Fruit fly (Drosophila melanogaster) whole organism, wandering third instar larva: ENCODE results near the gene Inx5.

Experiments
- Abd-B ChIP-seq: fragments of >200 bp; optimal IDR thresholded peaks from 2 replicates; lab custom pipeline; 2017; ENCODE audit warnings: missing biosample characterization, missing genetic modification characterization
- CG32264 ChIP-seq: fragments of 200-800 bp; sonication (Bioruptor generic); optimal IDR thresholded peaks from 2 replicates; lab custom pipeline; 2016; ENCODE audit warnings: missing biosample characterization, missing genetic modification characterization
- CG9705 ChIP-seq: fragments of 200-800 bp; sonication (Bioruptor generic); optimal IDR thresholded peaks from 2 replicates; lab custom pipeline; 2018; ENCODE audit warnings: missing biosample characterization, mild to moderate bottlenecking, missing genetic modification characterization
- CrebA ChIP-seq: fragments of 200-800 bp; sonication (Bioruptor generic); optimal IDR thresholded peaks from 2 replicates; lab custom pipeline; 2016; ENCODE audit warnings: missing biosample characterization, mild to moderate bottlenecking, missing genetic modification characterization, borderline replicate concordance
- Dfd ChIP-seq: fragments of >200 bp; optimal IDR thresholded peaks from 2 replicates; lab custom pipeline; 2017; ENCODE audit warnings: missing biosample characterization, missing genetic modification characterization
- Dif ChIP-seq: fragments of 200-275, 200-300 bp; sonication (Bioruptor generic); optimal IDR thresholded peaks from 2 replicates; lab custom pipeline; 2018; ENCODE audit warnings: missing biosample characterization, missing genetic modification characterization; ENCODE audit not compliant: partially characterized antibody
- HLH106 ChIP-seq: fragments of 200-800 bp; optimal IDR thresholded peaks from 3 replicates; lab custom pipeline; 2019; ENCODE audit warnings: missing biosample characterization, mild to moderate bottlenecking, missing genetic modification characterization, moderate library complexity
- Hnf4 ChIP-seq: fragments of 200-800 bp; sonication (Bioruptor generic); optimal IDR thresholded peaks from 2 replicates; lab custom pipeline; 2016; ENCODE audit warnings: missing biosample characterization, mild to moderate bottlenecking, missing genetic modification characterization
- Hr78 ChIP-seq: fragments of >200 bp; optimal IDR thresholded peaks from 2 replicates; lab custom pipeline; 2017; ENCODE audit warnings: missing biosample characterization, missing genetic modification characterization
- Hr83 ChIP-seq: fragments of 200-300 bp; sonication (Bioruptor generic); optimal IDR thresholded peaks from 2 replicates; lab custom pipeline; 2016; ENCODE audit warnings: missing biosample characterization, mild to moderate bottlenecking, missing genetic modification characterization, moderate library complexity; ENCODE audit not compliant: poor library complexity, severe bottlenecking
- Jra ChIP-seq: sonication (Bioruptor generic); optimal IDR thresholded peaks from 2 replicates; lab custom pipeline; 2016; ENCODE audit warnings: missing biosample characterization, missing genetic modification characterization
- Mio ChIP-seq: sonication (Bioruptor generic); optimal IDR thresholded peaks from 2 replicates; lab custom pipeline; 2016; ENCODE audit warnings: missing biosample characterization, missing genetic modification characterization
- Myc ChIP-seq: fragments of >200 bp; optimal IDR thresholded peaks from 2 replicates; lab custom pipeline; 2017
- N ChIP-seq: fragments of >200 bp; optimal IDR thresholded peaks from 2 replicates; lab custom pipeline; 2018; ENCODE audit warnings: missing biosample characterization, missing external identifiers, missing genetic modification characterization
- OdsH ChIP-seq: fragments of 200-800 bp; sonication (Bioruptor generic); optimal IDR thresholded peaks from 2 replicates; lab custom pipeline; 2016; ENCODE audit warnings: missing biosample characterization, mild to moderate bottlenecking, missing genetic modification characterization
- Rel ChIP-seq, 2 experiments: fragments of 200-800 bp; sonication (Bioruptor generic) in 1 of 2; optimal IDR thresholded peaks; 2 replicates in 1 of 2; 3 replicates in 1 of 2; lab custom pipeline; 2016 to 2019; ENCODE audit warnings: mild to moderate bottlenecking in 2 of 2, missing biosample characterization in 2 of 2, missing genetic modification characterization in 2 of 2, moderate library complexity in 1 of 2
- Sp1 ChIP-seq: fragments of 200-800 bp; sonication (Bioruptor generic); optimal IDR thresholded peaks from 3 replicates; lab custom pipeline; 2019; ENCODE audit warnings: missing biosample characterization, mild to moderate bottlenecking, missing genetic modification characterization, moderate library complexity
- Vsx2 ChIP-seq: fragments of 200-300, 225-300 bp; sonication (Bioruptor generic); optimal IDR thresholded peaks from 2 replicates; lab custom pipeline; 2018; ENCODE audit warnings: missing biosample characterization, missing genetic modification characterization; ENCODE audit not compliant: partially characterized antibody
- br ChIP-seq: fragments of 200-800 bp; sonication (Bioruptor generic); optimal IDR thresholded peaks from 2 replicates; lab custom pipeline; 2016; ENCODE audit warnings: missing biosample characterization, missing genetic modification characterization
- brk ChIP-seq: fragments of 200-800 bp; sonication (Bioruptor generic); optimal IDR thresholded peaks from 2 replicates; lab custom pipeline; 2016; ENCODE audit warnings: missing biosample characterization, mild to moderate bottlenecking, missing genetic modification characterization
- dl ChIP-seq, 2 experiments: fragments of 175-275, 200-275 bp in 1 of 2; fragments of 200-275 bp in 1 of 2; sonication (Bioruptor generic); optimal IDR thresholded peaks; lab custom pipeline; 2018; ENCODE audit warnings: mild to moderate bottlenecking in 2 of 2, missing biosample characterization in 2 of 2, missing genetic modification characterization in 2 of 2, moderate library complexity in 2 of 2; ENCODE audit not compliant: partially characterized antibody in 2 of 2, insufficient read depth in 1 of 2
- dmrt93B ChIP-seq: fragments of 200-800 bp; sonication (Bioruptor generic); optimal IDR thresholded peaks from 2 replicates; lab custom pipeline; 2018; ENCODE audit warnings: missing biosample characterization, mild to moderate bottlenecking, missing genetic modification characterization
- ey ChIP-seq: fragments of 200-800 bp; sonication (Bioruptor generic); optimal IDR thresholded peaks from 2 replicates; lab custom pipeline; 2016; ENCODE audit warnings: missing biosample characterization, missing genetic modification characterization
- foxo ChIP-seq, 2 experiments: fragments of 200-800 bp; sonication (Bioruptor generic); optimal IDR thresholded peaks; 2 replicates in 1 of 2; 3 replicates in 1 of 2; lab custom pipeline; 2016 to 2017; ENCODE audit warnings: missing biosample characterization in 2 of 2, missing genetic modification characterization in 2 of 2
- fru ChIP-seq: fragments of 200-800 bp; sonication (Bioruptor generic); optimal IDR thresholded peaks from 3 replicates; lab custom pipeline; 2016; ENCODE audit warnings: missing biosample characterization, mild to moderate bottlenecking, missing genetic modification characterization
- h ChIP-seq: fragments of 200-800 bp; sonication (Bioruptor generic); optimal IDR thresholded peaks from 3 replicates; lab custom pipeline; 2016; ENCODE audit warnings: missing biosample characterization, mild to moderate bottlenecking, missing genetic modification characterization
- jim ChIP-seq: fragments of 175-275, 200-325 bp; sonication (Bioruptor generic); optimal IDR thresholded peaks from 2 replicates; lab custom pipeline; 2016; ENCODE audit warnings: missing biosample characterization, mild to moderate bottlenecking, missing genetic modification characterization
- lola ChIP-seq: fragments of >200 bp; optimal IDR thresholded peaks from 2 replicates; lab custom pipeline; 2017; ENCODE audit warnings: missing biosample characterization, missing genetic modification characterization
- pan ChIP-seq: fragments of >200 bp; optimal IDR thresholded peaks from 2 replicates; lab custom pipeline; 2017
- psq ChIP-seq: fragments of 200-800 bp; sonication (Bioruptor generic); optimal IDR thresholded peaks from 3 replicates; lab custom pipeline; 2017; ENCODE audit warnings: missing biosample characterization, mild to moderate bottlenecking, missing genetic modification characterization, moderate library complexity
- rgr ChIP-seq: fragments of 200-800 bp; sonication (Bioruptor generic); optimal IDR thresholded peaks from 3 replicates; lab custom pipeline; 2016; ENCODE audit warnings: missing biosample characterization, mild to moderate bottlenecking, missing genetic modification characterization
- usp ChIP-seq: fragments of >200 bp; optimal IDR thresholded peaks from 2 replicates; lab custom pipeline; 2017; ENCODE audit warnings: missing biosample characterization, missing genetic modification characterization
- woc ChIP-seq: sonication (Bioruptor generic); optimal IDR thresholded peaks from 2 replicates; lab custom pipeline; 2016; ENCODE audit warnings: missing biosample characterization, mild to moderate bottlenecking, missing genetic modification characterization

Gene Inx5

dm6 chrX:19167032-19167568 lies 3.6 kb downstream of the Inx5 start, which contains the start of gene RhoGAP18B:
Gene RhoGAP18B, minus strand, starts transcription at chrX:19167082.
- TF ChIP-seq Rel (GFP tag; optimal IDR thresholded peaks at IDR 0.05; lab: Kevin White, UChicago) (no peak), Rel (tag; optimal IDR thresholded peaks at IDR 0.05; lab: Kevin White, UChicago) (peak; percentile 12), jim (GFP tag; lab: Kevin White, UChicago) (no peak), lola (peak; percentile 3)

dm6 chrX:19166152-19166935 lies 4.3 kb downstream of the Inx5 start:
- TF ChIP-seq HLH106 (tag; lab: Kevin White, UChicago) (peak; percentile 58), lola (no peak), foxo (GFP tag; optimal IDR thresholded peaks at IDR 0.05; lab: Kevin White, UChicago) (peak in 1 of 2 experiments; percentile 68), Dfd (peak; percentile 5), OdsH (GFP tag; lab: Kevin White, UChicago) (no peak), br (GFP tag; lab: Kevin White, UChicago) (peak; percentile 13), dmrt93B (GFP tag; lab: Kevin White, UChicago) (peak; percentile 52), Myc (no peak), fru (GFP tag; lab: Kevin White, UChicago) (peak; percentile 48), dl (GFP tag; optimal IDR thresholded peaks at IDR 0.05; lab: Kevin White, UChicago; ENCODE audit: insufficient read depth in 1 of 2, partially characterized antibody in 2 of 2) (no peak), h (peak; percentile 57), ey (GFP tag; lab: Kevin White, UChicago) (peak; percentile 17), Rel (GFP tag; optimal IDR thresholded peaks at IDR 0.05; lab: Kevin White, UChicago) (no peak), Rel (tag; optimal IDR thresholded peaks at IDR 0.05; lab: Kevin White, UChicago) (peak; percentile 30), Sp1 (GFP tag; lab: Kevin White, UChicago) (peak; percentile 66)

- TF ChIP-seq ey (GFP tag; lab: Kevin White, UChicago) (no peak), Mio (GFP tag; lab: Kevin White, UChicago) (no peak), br (GFP tag; lab: Kevin White, UChicago) (peak; percentile 43), CrebA (peak; percentile 55), pan (no peak), Rel (GFP tag; optimal IDR thresholded peaks at IDR 0.05; lab: Kevin White, UChicago) (no peak), Rel (tag; optimal IDR thresholded peaks at IDR 0.05; lab: Kevin White, UChicago) (peak; percentile 48), OdsH (GFP tag; lab: Kevin White, UChicago) (no peak)
These were observed 5.3 kb downstream of the Inx5 start for dm6 chrX:19165144-19166011.

dm6 chrX:19164726-19165125 lies 6.0 kb downstream of the Inx5 start:
- TF ChIP-seq Rel (GFP tag; optimal IDR thresholded peaks at IDR 0.05; lab: Kevin White, UChicago) = no peak
- no peak for TF ChIP-seq Rel (tag; optimal IDR thresholded peaks at IDR 0.05; lab: Kevin White, UChicago)
- TF ChIP-seq foxo (GFP tag; optimal IDR thresholded peaks at IDR 0.05; lab: Kevin White, UChicago) = peak in 1 of 2 experiments; percentile 83
- TF ChIP-seq pan = no peak
- TF ChIP-seq Hr78 (GFP tag; lab: Kevin White, UChicago) = no peak
- TF ChIP-seq N (GFP tag; lab: Kevin White, UChicago) = no peak
- TF ChIP-seq usp = no peak
- TF ChIP-seq CG9705 (GFP tag; lab: Kevin White, UChicago) = no peak
- TF ChIP-seq Sp1 (GFP tag; lab: Kevin White, UChicago) = peak; percentile 55
- no peak for TF ChIP-seq Dfd
- peak; percentile 71 for TF ChIP-seq OdsH (GFP tag; lab: Kevin White, UChicago)
- TF ChIP-seq brk (GFP tag; lab: Kevin White, UChicago) = no peak
- no peak for TF ChIP-seq Jra (GFP tag; lab: Kevin White, UChicago)
- peak; percentile 77 for TF ChIP-seq fru (GFP tag; lab: Kevin White, UChicago)
- TF ChIP-seq h = peak; percentile 73
- no peak for TF ChIP-seq Vsx2
- peak; percentile 36 for TF ChIP-seq Hnf4 (GFP tag; lab: Kevin White, UChicago)
- peak; percentile 26 for TF ChIP-seq br (GFP tag; lab: Kevin White, UChicago)
- TF ChIP-seq Hr83 (GFP tag; lab: Kevin White, UChicago) = no peak
- TF ChIP-seq Myc = no peak
- TF ChIP-seq CG32264 (GFP tag; lab: Kevin White, UChicago) = peak; percentile 8
- no peak for TF ChIP-seq Abd-B (GFP tag; lab: Kevin White, UChicago)
- TF ChIP-seq ey (GFP tag; lab: Kevin White, UChicago) = peak; percentile 73
- TF ChIP-seq rgr (GFP tag; lab: Kevin White, UChicago) = peak; percentile 67
- no peak for TF ChIP-seq dl (GFP tag; optimal IDR thresholded peaks at IDR 0.05; lab: Kevin White, UChicago; ENCODE audit: insufficient read depth in 1 of 2, partially characterized antibody in 2 of 2)
- no peak for TF ChIP-seq HLH106 (tag; lab: Kevin White, UChicago)
- peak; percentile 29 for TF ChIP-seq woc (GFP tag; lab: Kevin White, UChicago)
- TF ChIP-seq Dif (GFP tag; lab: Kevin White, UChicago) = no peak
- no peak for TF ChIP-seq CrebA
- peak; percentile 76 for TF ChIP-seq psq (GFP tag; lab: Kevin White, UChicago)
